Fruit fly (Drosophila melanogaster) whole organism, prepupa: ENCODE data around the gene dpr3.

Experiments
- Blimp-1 ChIP-seq: fragments of 200-800 bp; sonication (Bioruptor generic); optimal IDR thresholded peaks from 3 replicates; lab custom pipeline; 2017; ENCODE audit warnings: missing biosample characterization, missing genetic modification characterization, mild to moderate bottlenecking, moderate library complexity, missing genetic modification reagents
- CG11762 ChIP-seq: fragments of 200-800 bp; sonication (Bioruptor generic); optimal IDR thresholded peaks from 3 replicates; lab custom pipeline; 2016; ENCODE audit warnings: missing biosample characterization, missing genetic modification characterization; ENCODE audit not compliant: insufficient read depth
- CG11902 ChIP-seq: fragments of 200-800 bp; sonication (Bioruptor generic); optimal IDR thresholded peaks from 3 replicates; lab custom pipeline; 2016; ENCODE audit warnings: missing biosample characterization, missing genetic modification characterization
- CG1621 ChIP-seq: fragments of 200-800 bp; sonication (Bioruptor generic); optimal IDR thresholded peaks from 3 replicates; lab custom pipeline; 2018; ENCODE audit warnings: missing biosample characterization, mild to moderate bottlenecking, missing genetic modification characterization
- CG16779 ChIP-seq: fragments of 200-800 bp; sonication (Bioruptor generic); optimal IDR thresholded peaks from 3 replicates; lab custom pipeline; 2017; ENCODE audit warnings: missing biosample characterization, mild to moderate bottlenecking, missing genetic modification characterization
- CG31627 ChIP-seq: fragments of 200-800 bp; sonication (Bioruptor generic); optimal IDR thresholded peaks from 3 replicates; lab custom pipeline; 2016; ENCODE audit warnings: missing biosample characterization, missing genetic modification characterization
- CG34406 ChIP-seq: fragments of 200-800 bp; sonication (Bioruptor generic); optimal IDR thresholded peaks from 3 replicates; lab custom pipeline; 2016; ENCODE audit warnings: missing biosample characterization, missing genetic modification characterization
- CG6163 ChIP-seq: fragments of 200-800 bp; sonication (Bioruptor generic); IDR thresholded peaks from 3 replicates; pipeline ENCODE4 v1.3.6; 2022; ENCODE audit warnings: missing biosample characterization, missing genetic modification characterization
- CG6276 ChIP-seq: fragments of 200-800 bp; sonication (Bioruptor generic); optimal IDR thresholded peaks from 2 replicates; lab custom pipeline; 2017; ENCODE audit warnings: missing biosample characterization, mild to moderate bottlenecking, missing genetic modification characterization
- CG6792 ChIP-seq: fragments of 200-800 bp; sonication (Bioruptor generic); optimal IDR thresholded peaks from 3 replicates; lab custom pipeline; 2016; ENCODE audit warnings: missing biosample characterization, missing genetic modification characterization
- CG6808 ChIP-seq: fragments of 200-800 bp; sonication (Bioruptor generic); optimal IDR thresholded peaks from 3 replicates; lab custom pipeline; 2017; ENCODE audit warnings: missing biosample characterization, missing genetic modification characterization, mild to moderate bottlenecking, moderate library complexity, missing genetic modification reagents
- CG6854 ChIP-seq: fragments of 200-800 bp; sonication (Bioruptor generic); optimal IDR thresholded peaks from 2 replicates; lab custom pipeline; 2017; ENCODE audit warnings: missing biosample characterization, mild to moderate bottlenecking, missing genetic modification characterization
- CG7368 ChIP-seq: fragments of 200-800 bp; sonication (Bioruptor generic); optimal IDR thresholded peaks from 3 replicates; lab custom pipeline; 2016; ENCODE audit warnings: missing biosample characterization, missing genetic modification characterization
- CG8119 ChIP-seq: fragments of 200-800 bp; sonication (Bioruptor generic); IDR thresholded peaks from 3 replicates; pipeline ENCODE4 v1.3.6; 2022; ENCODE audit warnings: missing biosample characterization, missing genetic modification characterization
- CG9139 ChIP-seq: fragments of 200-800 bp; sonication (Bioruptor generic); optimal IDR thresholded peaks from 3 replicates; lab custom pipeline; 2017; ENCODE audit warnings: missing biosample characterization, mild to moderate bottlenecking, missing genetic modification characterization
- Eip78C ChIP-seq: fragments of 200-800 bp; sonication (Bioruptor generic); peaks from one replicate; lab custom pipeline; 2016; ENCODE audit warnings: missing biosample characterization, missing genetic modification characterization
- Eip93F ChIP-seq: fragments of 200-800 bp; sonication (Bioruptor generic); optimal IDR thresholded peaks from 2 replicates; lab custom pipeline; 2016; ENCODE audit warnings: missing biosample characterization, mild to moderate bottlenecking, missing genetic modification characterization
- Ets21C ChIP-seq: fragments of 200-800 bp; sonication (Bioruptor generic); optimal IDR thresholded peaks from 3 replicates; lab custom pipeline; 2016; ENCODE audit warnings: missing biosample characterization, missing genetic modification characterization
- Hr4 ChIP-seq: fragments of 200-800 bp; sonication (Bioruptor generic); optimal IDR thresholded peaks from 3 replicates; lab custom pipeline; 2016; ENCODE audit warnings: missing biosample characterization, missing genetic modification characterization
- OdsH ChIP-seq: fragments of 200-800 bp; sonication (Bioruptor generic); optimal IDR thresholded peaks from 3 replicates; lab custom pipeline; 2016; ENCODE audit warnings: missing biosample characterization, missing genetic modification characterization
- Smox ChIP-seq: fragments of 200-800 bp; sonication (Bioruptor generic); optimal IDR thresholded peaks from 3 replicates; lab custom pipeline; 2016; ENCODE audit warnings: missing biosample characterization, missing genetic modification characterization
- Sox102F ChIP-seq: fragments of 200-800 bp; sonication (Bioruptor generic); optimal IDR thresholded peaks from 2 replicates; lab custom pipeline; 2016; ENCODE audit warnings: missing biosample characterization, mild to moderate bottlenecking, missing genetic modification characterization
- Sox14 ChIP-seq: fragments of 200-800 bp; sonication (Bioruptor generic); optimal IDR thresholded peaks from 3 replicates; lab custom pipeline; 2016; ENCODE audit warnings: missing biosample characterization, missing genetic modification characterization
- acj6 ChIP-seq: fragments of 200-800 bp; sonication (Bioruptor generic); optimal IDR thresholded peaks from 3 replicates; lab custom pipeline; 2016; ENCODE audit warnings: missing biosample characterization, missing genetic modification characterization
- cyc ChIP-seq: fragments of 200-800 bp; sonication (Bioruptor generic); optimal IDR thresholded peaks from 3 replicates; lab custom pipeline; 2016; ENCODE audit warnings: missing biosample characterization, missing genetic modification characterization
- dsx ChIP-seq: fragments of 200-800 bp; optimal IDR thresholded peaks from 3 replicates; lab custom pipeline; 2019; ENCODE audit warnings: missing biosample characterization, mild to moderate bottlenecking, missing genetic modification characterization, moderate library complexity; ENCODE audit not compliant: poor library complexity, severe bottlenecking
- eg ChIP-seq: fragments of 200-800 bp; sonication (Bioruptor generic); IDR thresholded peaks from 3 replicates; pipeline ENCODE4 v1.3.6; 2022; ENCODE audit warnings: missing biosample characterization, missing genetic modification characterization
- fd85E ChIP-seq: fragments of 200-800 bp; sonication (Bioruptor generic); optimal IDR thresholded peaks from 3 replicates; lab custom pipeline; 2016; ENCODE audit warnings: missing biosample characterization, missing genetic modification characterization
- fkh ChIP-seq: fragments of 200-800 bp; sonication (Bioruptor generic); optimal IDR thresholded peaks from 3 replicates; lab custom pipeline; 2017; ENCODE audit warnings: missing biosample characterization, mild to moderate bottlenecking, missing genetic modification characterization, moderate library complexity
- net ChIP-seq: fragments of 200-800 bp; sonication (Bioruptor generic); optimal IDR thresholded peaks from 3 replicates; lab custom pipeline; 2016; ENCODE audit warnings: missing biosample characterization, missing genetic modification characterization
- pdm3 ChIP-seq: fragments of 200-800 bp; sonication (Bioruptor generic); optimal IDR thresholded peaks from 3 replicates; lab custom pipeline; 2016; ENCODE audit warnings: missing biosample characterization, missing genetic modification characterization
- salr ChIP-seq, 2 experiments: fragments of 200-800 bp; sonication (Bioruptor generic); optimal IDR thresholded peaks; 3 replicates each; lab custom pipeline; 2016 to 2018; ENCODE audit warnings: missing biosample characterization in 2 of 2, missing genetic modification characterization in 2 of 2, mild to moderate bottlenecking in 1 of 2
- ss ChIP-seq, 2 experiments: fragments of 200-800 bp; sonication (Bioruptor generic); optimal IDR thresholded peaks; 2 replicates in 1 of 2; 3 replicates in 1 of 2; lab custom pipeline; 2017 to 2018; ENCODE audit warnings: mild to moderate bottlenecking in 2 of 2, missing biosample characterization in 2 of 2, missing genetic modification characterization in 2 of 2, moderate library complexity in 1 of 2
- svp ChIP-seq: fragments of 200-800 bp; sonication (Bioruptor generic); peaks from one replicate; lab custom pipeline; 2016; ENCODE audit warnings: missing biosample characterization, missing genetic modification characterization
- vri ChIP-seq: fragments of 200-800 bp; sonication (Bioruptor generic); optimal IDR thresholded peaks from 3 replicates; lab custom pipeline; 2016; ENCODE audit warnings: missing biosample characterization, mild to moderate bottlenecking, missing genetic modification characterization

Gene dpr3

dm6 chr2L:2147208-2147607 is 37.5 kb upstream of the dpr3 start, which contains the start of the genes CG11723 and Tbcd (continued):
- peak; percentile 94 for TF ChIP-seq cyc
- no peak for TF ChIP-seq Smox
- peak; percentile 89 for TF ChIP-seq dsx (GFP tag; lab: Kevin White, UChicago)
- TF ChIP-seq CG6808 (GFP tag; lab: Kevin White, UChicago), result no peak
- TF ChIP-seq CG11762 (GFP tag; lab: Kevin White, UChicago), result peak; percentile 86
- no peak for TF ChIP-seq pdm3 (GFP tag; lab: Kevin White, UChicago)
- TF ChIP-seq CG1621 (tag; lab: Kevin White, UChicago), result peak; percentile 92

DNA sequence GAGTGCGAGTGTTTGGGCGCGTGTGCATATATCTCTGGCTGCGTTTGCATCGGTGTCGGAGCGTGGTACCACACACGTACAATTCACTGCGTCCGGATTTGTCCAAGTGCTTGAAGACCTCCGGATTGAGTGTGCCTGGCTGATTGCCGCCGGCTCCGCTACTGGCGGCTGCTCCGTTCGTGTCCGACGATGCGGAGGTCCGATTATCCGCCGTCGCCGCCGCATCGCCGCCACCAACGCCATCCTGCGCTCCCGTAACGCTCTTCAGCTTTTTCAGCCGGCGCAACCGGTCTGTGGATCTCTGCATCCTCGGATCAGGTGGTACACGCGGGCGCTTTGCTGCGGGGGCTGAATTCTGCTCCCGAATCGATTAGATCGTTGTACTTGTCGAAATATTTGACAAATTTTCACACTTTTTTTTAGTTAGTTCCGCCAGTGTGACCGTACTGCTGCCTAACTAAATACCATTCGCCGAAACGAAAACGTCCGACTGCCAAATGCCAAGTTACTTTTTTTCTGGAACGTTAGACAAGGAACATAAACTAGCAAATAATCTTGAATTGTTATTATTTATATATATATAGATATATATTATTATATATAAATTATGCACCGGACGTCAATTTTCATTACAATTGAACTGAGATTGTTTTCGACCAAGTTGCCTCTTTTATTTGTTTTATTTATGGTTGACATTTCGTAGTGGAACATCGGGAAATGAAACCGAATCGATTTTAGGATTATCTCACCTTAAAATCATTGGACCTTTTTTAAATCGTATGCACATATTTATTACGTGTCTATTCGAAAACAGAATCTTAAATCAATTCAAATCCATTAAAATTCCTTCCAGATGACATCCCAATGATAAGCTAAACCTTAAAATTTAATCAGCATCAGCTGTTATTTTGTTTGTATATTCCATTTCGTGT is 35.3 kb upstream of the dpr3 start, which contains the start of gene tho2:
Gene tho2 (minus strand): TSS at position 463 of the 932 bp plus-strand sequence.
- TF ChIP-seq salr (GFP tag; optimal IDR thresholded peaks at IDR 0.05; lab: Kevin White, UChicago) (no peak), Eip78C (no peak), pdm3 (GFP tag; lab: Kevin White, UChicago) (no peak)
- TF ChIP-seq, all 60 proteins: peak for 0

DNA sequence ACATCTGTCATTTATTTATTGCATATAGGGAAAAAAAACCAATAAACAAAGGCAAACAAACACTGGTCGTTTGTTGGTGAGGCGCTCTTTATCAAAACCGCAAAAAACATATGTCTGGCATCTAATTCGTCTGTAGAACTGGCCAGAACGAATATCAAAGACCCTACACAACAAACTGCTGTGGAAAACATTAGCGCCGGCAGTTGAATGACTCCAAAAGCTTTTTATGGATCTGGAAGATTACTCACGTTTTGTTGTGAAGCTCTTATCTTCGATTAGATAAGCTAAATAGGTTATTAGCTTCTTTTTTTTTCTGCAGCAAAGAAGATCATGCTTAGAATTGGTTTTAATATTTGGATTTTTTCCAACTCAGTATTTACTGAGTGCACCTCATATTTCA is 23.3 kb upstream of the dpr3 start:
- no peak for TF ChIP-seq fd85E (GFP tag; lab: Kevin White, UChicago)
- TF ChIP-seq CG8119 (GFP tag; lab: Robert Waterston, UW), result no peak
- no peak for TF ChIP-seq cyc
- TF ChIP-seq CG31627 (GFP tag; lab: Kevin White, UChicago), result no peak
- TF ChIP-seq vri (GFP tag; lab: Kevin White, UChicago), result no peak
- TF ChIP-seq CG16779 (tag; lab: Kevin White, UChicago), result no peak
- no peak for TF ChIP-seq Blimp-1 (GFP tag; lab: Kevin White, UChicago)
- TF ChIP-seq dsx (GFP tag; lab: Kevin White, UChicago), result no peak
- TF ChIP-seq acj6 (GFP tag; lab: Kevin White, UChicago), result no peak
- TF ChIP-seq Eip93F (GFP tag; lab: Kevin White, UChicago), result no peak
- no peak for TF ChIP-seq CG6163 (GFP tag; lab: Robert Waterston, UW)
- no peak for TF ChIP-seq OdsH (GFP tag; lab: Kevin White, UChicago)
- TF ChIP-seq, all 60 proteins: peak for 0

- peak; percentile 10 for TF ChIP-seq svp (GFP tag; lab: Kevin White, UChicago)
- no peak for TF ChIP-seq acj6 (GFP tag; lab: Kevin White, UChicago)
- no peak for TF ChIP-seq Ets21C (GFP tag; lab: Kevin White, UChicago)
These were observed 22.5 kb upstream of the dpr3 start for dm6 chr2L:2132215-2132614.

- TF ChIP-seq eg (GFP tag; lab: Robert Waterston, UW), result peak; percentile 48; the same call in 1 of the 3 replicates
- peak; percentile 40 for TF ChIP-seq svp (GFP tag; lab: Kevin White, UChicago)
- no peak for TF ChIP-seq CG9139 (GFP tag; lab: Kevin White, UChicago)
- no peak for TF ChIP-seq CG11762 (GFP tag; lab: Kevin White, UChicago)
- TF ChIP-seq Hr4 (GFP tag; lab: Kevin White, UChicago), result no peak
These were observed 21.9 kb upstream of the dpr3 start for dm6 chr2L:2131449-2132109.

- TF ChIP-seq fkh (GFP tag; lab: Kevin White, UChicago) (peak; percentile 100), Sox102F (peak; percentile 94), vri (GFP tag; lab: Kevin White, UChicago) (peak; percentile 96), CG11902 (peak; percentile 89), CG6163 (GFP tag; lab: Robert Waterston, UW) (peak; percentile 95), ss (GFP tag; optimal IDR thresholded peaks at IDR 0.05; lab: Kevin White, UChicago) (peak; percentile 95 to 98), CG7368 (GFP tag; lab: Kevin White, UChicago) (peak; percentile 94), CG34406 (GFP tag; lab: Kevin White, UChicago) (peak; percentile 98), Sox14 (peak; percentile 89), CG6792 (GFP tag; lab: Kevin White, UChicago) (peak; percentile 96), CG6854 (GFP tag; lab: Kevin White, UChicago) (peak; percentile 97), CG6276 (GFP tag; lab: Kevin White, UChicago) (peak; percentile 99), Eip78C (peak; percentile 98), net (GFP tag; lab: Kevin White, UChicago) (peak; percentile 97), Hr4 (GFP tag; lab: Kevin White, UChicago) (peak; percentile 97), cyc (peak; percentile 90)
These were observed 20.7 kb upstream of the dpr3 start, which contains the start of gene Glyp for dm6 chr2L:2130157-2130987. Gene Glyp (plus strand): TSS chr2L:2130813.
